Worm (Caenorhabditis elegans): Measurements from ENCODE around the gene F22B3.10.
A peak's percentile ranks its signal among the peaks of the same experiment; 100 is the strongest.
"Not testable (repeated sequence)": the region's sequence is repeated elsewhere in the genome, so short reads cannot be mapped to it uniquely, and the experiment has no call there.

F22B3.10 gene

ce11 chrIV:11425442-11425841, 10.6 kb upstream of the F22B3.10 start, which contains the start of gene kin-4:
TSS of gene kin-4 (plus strand) at chrIV:11425742.
- TF ChIP-seq mdl-1 (tag; optimal IDR thresholded peaks at IDR 0.05), result no peak

- TF ChIP-seq skn-1 (tag; optimal IDR thresholded peaks at IDR 0.05) (no peak), ztf-4 (tag; optimal IDR thresholded peaks at IDR 0.05) (no peak), sma-9 (GFP tag; optimal IDR thresholded peaks at IDR 0.05) (no peak), sma-9 (tag; optimal IDR thresholded peaks at IDR 0.05) (no peak), mab-5 (tag; optimal IDR thresholded peaks at IDR 0.05) (no peak), egl-27 (tag; optimal IDR thresholded peaks at IDR 0.05) (no peak)
These were observed 10.0 kb upstream of the F22B3.10 start, which contains the start of gene F22B3.8 for ce11 chrIV:11424830-11425229. TSS of gene F22B3.8 (minus strand) at chrIV:11424930.

- no peak for TF ChIP-seq unc-62 (GFP tag; optimal IDR thresholded peaks at IDR 0.05)
- TF ChIP-seq mdl-1 (tag; optimal IDR thresholded peaks at IDR 0.05), result no peak
- TF ChIP-seq lin-39 (tag; optimal IDR thresholded peaks at IDR 0.05), result no peak
- TF ChIP-seq elt-1 (tag; optimal IDR thresholded peaks at IDR 0.05), result no peak
- TF ChIP-seq unc-39 (tag; optimal IDR thresholded peaks at IDR 0.05), result no peak
- no peak for TF ChIP-seq egl-27 (tag; optimal IDR thresholded peaks at IDR 0.05)
- no peak for TF ChIP-seq snpc-4 (tag; optimal IDR thresholded peaks at IDR 0.05)
- TF ChIP-seq crh-2 (tag; optimal IDR thresholded peaks at IDR 0.05), result no peak
- TF ChIP-seq aly-2 (tag; optimal IDR thresholded peaks at IDR 0.05), result no peak
- TF ChIP-seq Y55F3AM.14 (GFP tag; optimal IDR thresholded peaks at IDR 0.05), result no peak
- TF ChIP-seq ceh-82 (tag; optimal IDR thresholded peaks at IDR 0.05), result no peak
- TF ChIP-seq ztf-4 (tag; optimal IDR thresholded peaks at IDR 0.05), result no peak
- no peak for TF ChIP-seq sma-3 (GFP tag; optimal IDR thresholded peaks at IDR 0.05)
- TF ChIP-seq lin-13 (GFP tag; optimal IDR thresholded peaks at IDR 0.05), result no peak
- no peak for TF ChIP-seq nhr-6 (tag; optimal IDR thresholded peaks at IDR 0.05)
These were observed 6.9 kb upstream of the F22B3.10 start, which contains the start of gene F22B3.7 for ce11 chrIV:11421696-11422095. TSS of gene F22B3.7 (minus strand) at chrIV:11421796.

- TF ChIP-seq skn-1, egl-27, nhr-11 (tag; optimal IDR thresholded peaks at IDR 0.05): not testable (repeated sequence)
These were observed 1.9 kb upstream of the F22B3.10 start, which contains the start of gene F22B3.5 for ce11 chrIV:11416724-11417123. TSS of gene F22B3.5 (minus strand) at chrIV:11416824.

ce11 chrIV:11410084-11410483, 4.7 kb downstream of the F22B3.10 start, which contains the start of gene gfat-2:
TSS of gene gfat-2 (plus strand) at chrIV:11410228.
- TF ChIP-seq egl-27 (tag; optimal IDR thresholded peaks at IDR 0.05) (no peak), ztf-4 (tag; optimal IDR thresholded peaks at IDR 0.05) (no peak), F13H6.1 (tag; optimal IDR thresholded peaks at IDR 0.05) (no peak), skn-1 (tag; optimal IDR thresholded peaks at IDR 0.05) (no peak), elt-1 (tag; optimal IDR thresholded peaks at IDR 0.05) (no peak), mdl-1 (tag; optimal IDR thresholded peaks at IDR 0.05) (no peak), lin-13 (GFP tag; optimal IDR thresholded peaks at IDR 0.05) (no peak), ceh-16 (tag; optimal IDR thresholded peaks at IDR 0.05) (no peak), nhr-25 (tag; optimal IDR thresholded peaks at IDR 0.05) (no peak), nhr-237 (tag; optimal IDR thresholded peaks at IDR 0.05) (no peak), ZK546.5 (tag; optimal IDR thresholded peaks at IDR 0.05) (no peak), sma-3 (GFP tag; optimal IDR thresholded peaks at IDR 0.05) (no peak)

- TF ChIP-seq ceh-16 (tag; optimal IDR thresholded peaks at IDR 0.05), result peak; percentile 14
These were observed 7.8 kb downstream of the F22B3.10 start, which contains the start of the genes his-63 and his-64 for ce11 chrIV:11406744-11407690. TSS of gene his-63 (minus strand) at chrIV:11406861. TSS of gene his-64 (plus strand) at chrIV:11407116.

ce11 chrIV:11403288-11403991, 11.4 kb downstream of the F22B3.10 start, which contains the start of the genes memi-3 and cyp-31A2:
TSS of gene memi-3 (minus strand) at chrIV:11403338.
TSS of gene cyp-31A2 (plus strand) at chrIV:11403961.
- TF ChIP-seq sma-9 (GFP tag; optimal IDR thresholded peaks at IDR 0.05) (no peak), sma-9 (tag; optimal IDR thresholded peaks at IDR 0.05) (no peak), skn-1 (tag; optimal IDR thresholded peaks at IDR 0.05) (no peak), nhr-10 (tag; optimal IDR thresholded peaks at IDR 0.05) (no peak), blmp-1 (tag; optimal IDR thresholded peaks at IDR 0.05; ENCODE audit: insufficient read depth) (no peak), nhr-12 (tag; optimal IDR thresholded peaks at IDR 0.05) (no peak), C34F6.9 (tag; optimal IDR thresholded peaks at IDR 0.05) (no peak), lin-11 (tag; optimal IDR thresholded peaks at IDR 0.05) (no peak), nhr-23 (tag; optimal IDR thresholded peaks at IDR 0.05) (no peak), ZK546.5 (tag; optimal IDR thresholded peaks at IDR 0.05) (no peak), zag-1 (tag; optimal IDR thresholded peaks at IDR 0.05) (no peak), peb-1 (tag; optimal IDR thresholded peaks at IDR 0.05) (no peak), ztf-11 (tag; optimal IDR thresholded peaks at IDR 0.05) (no peak), mdl-1 (tag; optimal IDR thresholded peaks at IDR 0.05) (no peak), nhr-6 (tag; optimal IDR thresholded peaks at IDR 0.05) (no peak), unc-39 (tag; optimal IDR thresholded peaks at IDR 0.05) (no peak), dmd-4 (tag; optimal IDR thresholded peaks at IDR 0.05) (no peak), egl-27 (tag; optimal IDR thresholded peaks at IDR 0.05) (no peak), ceh-16 (tag; optimal IDR thresholded peaks at IDR 0.05) (no peak), nhr-77 (tag; optimal IDR thresholded peaks at IDR 0.05) (no peak)
